Worm (Caenorhabditis elegans) whole organism, L1 larva: ENCODE results near the gene C12D12.1.
A peak's percentile ranks its signal among the peaks of the same experiment; 100 is the strongest.

ENCODE experiments used
- C16A3.4 ChIP-seq: fragments of 150-350 bp; optimal IDR thresholded peaks from 2 replicates; lab custom pipeline; 2014; ENCODE audit warnings: missing biosample characterization, missing genetic modification characterization
- C34B4.2 ChIP-seq: sonication (generic microtip); optimal IDR thresholded peaks from 2 replicates; lab custom pipeline; 2017; ENCODE audit warnings: mild to moderate bottlenecking, missing genetic modification characterization, missing compliant biosample characterization
- F16B12.6 ChIP-seq: fragments of 150-350 bp; optimal IDR thresholded peaks from 2 replicates; lab custom pipeline; 2014; ENCODE audit warnings: missing biosample characterization, missing genetic modification characterization
- Y116A8C.19 ChIP-seq: sonication (generic microtip); optimal IDR thresholded peaks from 2 replicates; lab custom pipeline; 2016; ENCODE audit warnings: missing compliant biosample characterization, missing genetic modification characterization, borderline replicate concordance
- aha-1 ChIP-seq: fragments of 150-350 bp; optimal IDR thresholded peaks from 2 replicates; lab custom pipeline; 2014; ENCODE audit warnings: missing biosample characterization, missing genetic modification characterization
- aly-2 ChIP-seq: fragments of 150-350 bp; optimal IDR thresholded peaks from 2 replicates; lab custom pipeline; 2014; ENCODE audit warnings: missing biosample characterization, missing genetic modification characterization
- ama-1 ChIP-seq: fragments of 150-350 bp; optimal IDR thresholded peaks from 2 replicates; lab custom pipeline; 2014
- blmp-1 ChIP-seq: fragments of 150-350 bp; optimal IDR thresholded peaks from 2 replicates; lab custom pipeline; 2014; ENCODE audit warnings: missing biosample characterization, missing genetic modification characterization
- ceh-82 ChIP-seq, 3 experiments: fragments of 150-350 bp in 1 of 3; sonication (generic microtip) in 2 of 3; optimal IDR thresholded peaks; 2 replicates each; lab custom pipeline; 2014 to 2017; ENCODE audit warnings: missing biosample characterization in 3 of 3, missing genetic modification characterization in 3 of 3
- ceh-88 ChIP-seq: fragments of 200-800 bp; sonication (Bioruptor generic); IDR thresholded peaks from 2 replicates; pipeline ENCODE4 v1.3.6; 2022; ENCODE audit warnings: missing genetic modification characterization, missing compliant biosample characterization
- ceh-90 ChIP-seq: sonication (generic microtip); optimal IDR thresholded peaks from 2 replicates; lab custom pipeline; 2016; ENCODE audit warnings: missing genetic modification characterization, missing compliant biosample characterization
- dpl-1 ChIP-seq, 3 experiments: fragments of 150-350 bp in 2 of 3; sonication (generic microtip) in 1 of 3; optimal IDR thresholded peaks; 2 replicates each; lab custom pipeline; 2014 to 2017; ENCODE audit warnings: missing biosample characterization in 3 of 3, missing genetic modification characterization in 3 of 3, missing genetic modification reagents in 3 of 3
- efl-1 ChIP-seq, 4 experiments: fragments of 150-350 bp; optimal IDR thresholded peaks in 3 of 4; peaks in 1 of 4; 1 replicate in 1 of 4; 2 replicates in 3 of 4; lab custom pipeline; 2014; ENCODE audit warnings: missing biosample characterization in 2 of 4, missing genetic modification characterization in 2 of 4, missing genetic modification reagents in 2 of 4
- efl-3 ChIP-seq: fragments of 200-800 bp; sonication (Bioruptor generic); optimal IDR thresholded peaks from 2 replicates; lab custom pipeline; 2018; ENCODE audit warnings: mild to moderate bottlenecking, missing genetic modification characterization, missing compliant biosample characterization
- egl-13 ChIP-seq: sonication (generic microtip); optimal IDR thresholded peaks from 2 replicates; lab custom pipeline; 2016; ENCODE audit warnings: missing genotype, missing genetic modification reagents, missing genetic modification characterization, missing compliant biosample characterization
- elt-3 ChIP-seq, 6 experiments: fragments of 150-350 bp in 1 of 6; sonication (generic microtip); optimal IDR thresholded peaks; 2 replicates each; lab custom pipeline; 2017 to 2018; ENCODE audit warnings: missing biosample characterization in 6 of 6, missing genetic modification characterization in 6 of 6, inconsistent platforms in 1 of 6
- ets-5 ChIP-seq: fragments of 200-800 bp; sonication (Bioruptor generic); IDR thresholded peaks from 2 replicates; pipeline ENCODE4 v1.3.6; 2022; ENCODE audit warnings: missing genetic modification characterization, missing compliant biosample characterization
- fkh-10 ChIP-seq: sonication (generic microtip); optimal IDR thresholded peaks from 2 replicates; lab custom pipeline; 2017; ENCODE audit warnings: missing biosample characterization, missing genetic modification reagents, missing genetic modification characterization
- fkh-4 ChIP-seq: sonication (generic microtip); optimal IDR thresholded peaks from 2 replicates; lab custom pipeline; 2016; ENCODE audit warnings: missing compliant biosample characterization, missing genetic modification characterization, borderline replicate concordance
- fkh-8 ChIP-seq: sonication (generic microtip); optimal IDR thresholded peaks from 2 replicates; lab custom pipeline; 2016; ENCODE audit warnings: mild to moderate bottlenecking, missing genetic modification characterization, missing compliant biosample characterization
- fos-1 ChIP-seq: fragments of 150-350 bp; optimal IDR thresholded peaks from 2 replicates; lab custom pipeline; 2014; ENCODE audit warnings: missing biosample characterization, missing genetic modification characterization
- grh-1 ChIP-seq: fragments of 200-800 bp; sonication (Bioruptor generic); IDR thresholded peaks from 2 replicates; pipeline ENCODE4 v1.3.6; 2022; ENCODE audit warnings: missing genetic modification reagents, missing genetic modification characterization, missing compliant biosample characterization
- irx-1 ChIP-seq: sonication (generic microtip); optimal IDR thresholded peaks from 2 replicates; lab custom pipeline; 2016; ENCODE audit warnings: missing genetic modification characterization, missing compliant biosample characterization
- isw-1 ChIP-seq: fragments of 200-800 bp; sonication (Bioruptor generic); IDR thresholded peaks from 2 replicates; pipeline ENCODE4 v1.3.6; 2022; ENCODE audit warnings: missing genetic modification characterization, missing compliant biosample characterization
- jun-1 ChIP-seq: fragments of 150-350 bp; optimal IDR thresholded peaks from 2 replicates; lab custom pipeline; 2014; ENCODE audit warnings: missing biosample characterization, missing genetic modification reagents, missing genetic modification characterization
- lin-13 ChIP-seq: fragments of 150-350 bp; optimal IDR thresholded peaks from 2 replicates; lab custom pipeline; 2014; ENCODE audit warnings: missing biosample characterization, missing genetic modification reagents, missing genetic modification characterization
- lin-14 ChIP-seq: fragments of 200-800 bp; sonication (Bioruptor generic); optimal IDR thresholded peaks from 2 replicates; lab custom pipeline; 2018; ENCODE audit warnings: mild to moderate bottlenecking, missing genetic modification characterization, moderate library complexity, missing compliant biosample characterization
- lin-15B ChIP-seq: fragments of 150-350 bp; sonication (generic microtip); optimal IDR thresholded peaks from 3 replicates; lab custom pipeline; 2014; ENCODE audit warnings: missing biosample characterization, missing genetic modification characterization
- lin-35 ChIP-seq, 2 experiments: fragments of 150-350 bp; optimal IDR thresholded peaks; 2 replicates each; lab custom pipeline; 2014; ENCODE audit warnings: missing biosample characterization in 2 of 2, missing genetic modification characterization in 2 of 2, missing genetic modification reagents in 2 of 2
- mef-2 ChIP-seq: fragments of 150-350 bp; optimal IDR thresholded peaks from 2 replicates; lab custom pipeline; 2014; ENCODE audit warnings: missing biosample characterization, missing genetic modification characterization
- mep-1 ChIP-seq: fragments of 150-350 bp; optimal IDR thresholded peaks from 2 replicates; lab custom pipeline; 2014; ENCODE audit warnings: missing biosample characterization, missing genetic modification characterization
- nhr-11 ChIP-seq: fragments of 150-350 bp; optimal IDR thresholded peaks from 2 replicates; lab custom pipeline; 2014; ENCODE audit warnings: missing biosample characterization, missing genetic modification characterization
- nhr-12 ChIP-seq: sonication (generic microtip); optimal IDR thresholded peaks from 2 replicates; lab custom pipeline; 2017; ENCODE audit warnings: missing biosample characterization, missing genetic modification characterization
- nhr-19 ChIP-seq: fragments of 200-800 bp; sonication (Bioruptor generic); conservative IDR thresholded peaks from 2 replicates; pipeline ENCODE4 v1.3.6; 2022; ENCODE audit warnings: missing genetic modification characterization, missing compliant biosample characterization
- nhr-20 ChIP-seq: sonication (generic microtip); optimal IDR thresholded peaks from 2 replicates; lab custom pipeline; 2016; ENCODE audit warnings: mild to moderate bottlenecking, missing genetic modification characterization, missing compliant biosample characterization
- nhr-237 ChIP-seq: fragments of 150-350 bp; optimal IDR thresholded peaks from 2 replicates; lab custom pipeline; 2014; ENCODE audit warnings: missing biosample characterization, missing genetic modification characterization
- nhr-28 ChIP-seq: fragments of 150-350 bp; optimal IDR thresholded peaks from 2 replicates; lab custom pipeline; 2014; ENCODE audit warnings: missing biosample characterization, missing genetic modification characterization
- nhr-47 ChIP-seq: sonication (generic microtip); optimal IDR thresholded peaks from 2 replicates; lab custom pipeline; 2016; ENCODE audit warnings: mild to moderate bottlenecking, missing genetic modification characterization, moderate library complexity, missing compliant biosample characterization
- nhr-71 ChIP-seq: sonication (generic microtip); optimal IDR thresholded peaks from 2 replicates; lab custom pipeline; 2016; ENCODE audit warnings: mild to moderate bottlenecking, missing genetic modification characterization, moderate library complexity, missing compliant biosample characterization
- nhr-76 ChIP-seq: sonication (generic microtip); optimal IDR thresholded peaks from 2 replicates; lab custom pipeline; 2017; ENCODE audit warnings: missing biosample characterization, missing genetic modification characterization
- nhr-77 ChIP-seq: fragments of 150-350 bp; optimal IDR thresholded peaks from 2 replicates; lab custom pipeline; 2014; ENCODE audit warnings: missing biosample characterization, missing genetic modification characterization
- nhr-84 ChIP-seq: sonication (generic microtip); optimal IDR thresholded peaks from 2 replicates; lab custom pipeline; 2017; ENCODE audit warnings: missing biosample characterization, missing genetic modification characterization
- nhr-85 ChIP-seq: sonication (generic microtip); peaks from one replicate; lab custom pipeline; 2016; ENCODE audit warnings: missing genetic modification characterization, inconsistent platforms, missing compliant biosample characterization
- nhr-90 ChIP-seq: sonication (generic microtip); optimal IDR thresholded peaks from 2 replicates; lab custom pipeline; 2016; ENCODE audit warnings: mild to moderate bottlenecking, missing genetic modification characterization, missing compliant biosample characterization; ENCODE audit not compliant: poor library complexity
- pag-3 ChIP-seq: sonication (generic microtip); optimal IDR thresholded peaks from 2 replicates; lab custom pipeline; 2017; ENCODE audit warnings: missing genetic modification characterization, mild to moderate bottlenecking, missing compliant biosample characterization, antibody characterized with exemption, borderline replicate concordance; ENCODE audit not compliant: insufficient read depth
- pax-3 ChIP-seq: fragments of 200-800 bp; sonication (Bioruptor generic); optimal IDR thresholded peaks from 2 replicates; lab custom pipeline; 2018; ENCODE audit warnings: mild to moderate bottlenecking, missing genetic modification characterization, moderate library complexity, missing compliant biosample characterization
- snpc-4 ChIP-seq: fragments of 150-350 bp; optimal IDR thresholded peaks from 2 replicates; lab custom pipeline; 2014; ENCODE audit warnings: missing biosample characterization, missing genetic modification characterization
- sup-37 ChIP-seq: fragments of 200-800 bp; sonication (Bioruptor generic); optimal IDR thresholded peaks from 2 replicates; lab custom pipeline; 2018; ENCODE audit warnings: mild to moderate bottlenecking, missing genetic modification characterization, missing compliant biosample characterization
- swsn-7 ChIP-seq: sonication (generic microtip); optimal IDR thresholded peaks from 2 replicates; lab custom pipeline; 2016; ENCODE audit warnings: missing genetic modification characterization, missing compliant biosample characterization
- unc-130 ChIP-seq: fragments of 150-350 bp; optimal IDR thresholded peaks from 2 replicates; lab custom pipeline; 2017; ENCODE audit warnings: missing biosample characterization, missing genetic modification characterization, inconsistent platforms
- unc-30 ChIP-seq: sonication (generic microtip); optimal IDR thresholded peaks from 2 replicates; lab custom pipeline; 2017; ENCODE audit warnings: missing biosample characterization, missing genetic modification characterization
- unc-62 ChIP-seq: fragments of 150-350 bp; optimal IDR thresholded peaks from 2 replicates; lab custom pipeline; 2014; ENCODE audit warnings: missing biosample characterization, missing genetic modification reagents, missing genetic modification characterization
- zag-1 ChIP-seq: fragments of 150-350 bp; optimal IDR thresholded peaks from 2 replicates; lab custom pipeline; 2014; ENCODE audit warnings: missing biosample characterization, missing genetic modification characterization
- ztf-11 ChIP-seq, 2 experiments: sonication (generic microtip); optimal IDR thresholded peaks; 2 replicates each; lab custom pipeline; 2016 to 2017; ENCODE audit warnings: missing genetic modification characterization in 2 of 2, missing biosample characterization in 1 of 2, missing compliant biosample characterization in 1 of 2

The C12D12.1 gene

DNA sequence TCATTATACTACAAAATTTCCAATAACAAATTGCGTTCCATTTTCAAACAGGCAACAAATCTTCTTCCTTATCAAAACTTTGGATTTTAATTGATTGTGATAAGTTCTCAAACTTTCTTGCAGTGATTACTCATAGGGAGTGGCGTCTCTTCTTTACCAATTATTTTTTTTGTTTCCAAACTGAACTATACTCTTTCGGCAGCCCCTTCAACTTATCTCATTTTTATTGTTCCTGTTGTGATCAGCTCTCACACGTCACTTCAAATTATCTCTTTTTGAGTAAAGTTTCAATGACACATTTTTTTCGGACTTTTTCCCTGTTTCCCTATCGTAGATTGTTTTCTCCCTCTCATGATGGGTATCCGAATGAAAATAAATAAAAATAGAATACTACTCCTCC is 6.6 kb upstream of the C12D12.1 start:
- TF ChIP-seq C16A3.4 (tag; lab: Kevin White, UChicago), result no peak
- TF ChIP-seq ets-5 (GFP tag; lab: Robert Waterston, UW), result no peak
- no peak for TF ChIP-seq aha-1
- TF ChIP-seq swsn-7 (tag; lab: Kevin White, UChicago), result no peak
- no peak for TF ChIP-seq nhr-19
- TF ChIP-seq egl-13 (tag; lab: Kevin White, UChicago), result no peak
- TF ChIP-seq blmp-1 (tag; lab: Kevin White, UChicago), result peak; percentile 29
- no peak for TF ChIP-seq ama-1
- TF ChIP-seq nhr-47 (tag; lab: Kevin White, UChicago), result no peak
- TF ChIP-seq lin-13, result no peak
- no peak for TF ChIP-seq mef-2 (tag; lab: Kevin White, UChicago)
- TF ChIP-seq ztf-11 (tag; optimal IDR thresholded peaks at IDR 0.05; lab: Kevin White, UChicago), result no peak
- peak; percentile 26 for TF ChIP-seq nhr-71 (tag; lab: Kevin White, UChicago)
- no peak for TF ChIP-seq ceh-88 (GFP tag; lab: Robert Waterston, UW)
- no peak for TF ChIP-seq fkh-4
- TF ChIP-seq dpl-1 (GFP tag; optimal IDR thresholded peaks at IDR 0.05; lab: Kevin White, UChicago), result no peak
- TF ChIP-seq C34B4.2 (tag; lab: Kevin White, UChicago), result no peak
- TF ChIP-seq lin-35 (GFP tag; optimal IDR thresholded peaks at IDR 0.05; lab: Kevin White, UChicago), result no peak
- TF ChIP-seq snpc-4, result no peak
- TF ChIP-seq sup-37 (GFP tag; lab: Kevin White, UChicago), result no peak
- peak; percentile 4 for TF ChIP-seq lin-14 (GFP tag; lab: Kevin White, UChicago)
- no peak for TF ChIP-seq mep-1 (tag; lab: Kevin White, UChicago)
- TF ChIP-seq zag-1 (tag; lab: Kevin White, UChicago), result no peak
- peak; percentile 24 for TF ChIP-seq nhr-90 (tag; lab: Kevin White, UChicago)
- TF ChIP-seq nhr-85 (tag; lab: Kevin White, UChicago), result peak; percentile 10
- 0 out of 2 replicates have a peak, but pooled peaks have one; percentile 25 for TF ChIP-seq grh-1 (GFP tag; lab: Robert Waterston, UW)
- no peak for TF ChIP-seq Y116A8C.19
- TF ChIP-seq isw-1 (GFP tag; lab: Robert Waterston, UW), result no peak
- no peak for TF ChIP-seq unc-130 (tag; lab: Kevin White, UChicago)
- no peak for TF ChIP-seq jun-1 (tag; lab: Kevin White, UChicago)
- no peak for TF ChIP-seq efl-3 (GFP tag; lab: Kevin White, UChicago)
- TF ChIP-seq nhr-28, result no peak
- TF ChIP-seq nhr-11 (tag; lab: Kevin White, UChicago), result no peak
- TF ChIP-seq efl-1 (optimal IDR thresholded peaks at IDR 0.05; lab: Kevin White, UChicago), result no peak
- TF ChIP-seq efl-1 (GFP tag; optimal IDR thresholded peaks at IDR 0.05 in 1 of 2; lab: Kevin White, UChicago), result peak in 1 of 2 experiments; percentile 73
- peak; percentile 57 for TF ChIP-seq nhr-20 (tag; lab: Kevin White, UChicago)
- TF ChIP-seq nhr-76 (tag; lab: Kevin White, UChicago), result no peak
- TF ChIP-seq fkh-8 (tag; lab: Kevin White, UChicago), result no peak
- no peak for TF ChIP-seq unc-62 (GFP tag; lab: Kevin White, UChicago)
- TF ChIP-seq pax-3, result no peak
- no peak for TF ChIP-seq ceh-90
- TF ChIP-seq nhr-84 (tag; lab: Kevin White, UChicago), result no peak
- no peak for TF ChIP-seq ceh-82 (tag; optimal IDR thresholded peaks at IDR 0.05; lab: Kevin White, UChicago)
- TF ChIP-seq nhr-237 (tag; lab: Kevin White, UChicago), result no peak
- no peak for TF ChIP-seq aly-2 (tag; lab: Kevin White, UChicago)
- TF ChIP-seq unc-30 (tag; lab: Kevin White, UChicago), result no peak
- no peak for TF ChIP-seq lin-15B (tag; lab: Kevin White, UChicago)
- peak in 4 of 6 experiments; percentile 21 to 44 (median 36) for TF ChIP-seq elt-3 (tag; optimal IDR thresholded peaks at IDR 0.05; lab: Kevin White, UChicago)
- no peak for TF ChIP-seq nhr-12 (tag; lab: Kevin White, UChicago)
- TF ChIP-seq F16B12.6 (tag; lab: Kevin White, UChicago), result no peak
- TF ChIP-seq irx-1 (tag; lab: Kevin White, UChicago), result no peak
- TF ChIP-seq fkh-10 (GFP tag; lab: Kevin White, UChicago), result no peak
- TF ChIP-seq fos-1 (tag; lab: Kevin White, UChicago), result no peak
- TF ChIP-seq nhr-77 (tag; lab: Kevin White, UChicago), result no peak
- no peak for TF ChIP-seq pag-3 (tag; lab: Kevin White, UChicago)
